6 fruit fly cellular contexts compared by ENCODE assay signal in genomic region chr3L:16004401-16005237, dm6.
TF ChIP-seq lines count a peak whose summit lies in the region.

hzg (minus strand) TSS chr3L:16004736.
mRpS31 (plus strand) TSS chr3L:16005193.

- no peak for TF ChIP-seq CTCF in whole organism, embryonic (GFP tag; optimal IDR thresholded peaks at IDR 0.05; lab: Kevin White, UChicago)

TF ChIP-seq in Kc167, 6 proteins besides CTCF, POLR2A, EP300 and RAD21:
- TF ChIP-seq Myc (optimal IDR thresholded peaks at IDR 0.05; lab: Kevin White, UChicago) = no peak
- TF ChIP-seq psq (optimal IDR thresholded peaks at IDR 0.05; lab: Kevin White, UChicago) = peak; percentile 14

TF ChIP-seq in whole organism, adult, 20 proteins besides CTCF, POLR2A, EP300 and RAD21 (continues in another document):
- peak; percentile 22 for TF ChIP-seq Hr96 (GFP tag; optimal IDR thresholded peaks at IDR 0.05; lab: Kevin White, UChicago)
- TF ChIP-seq pad (GFP tag; optimal IDR thresholded peaks at IDR 0.05; lab: Kevin White, UChicago) = no peak
- peak; percentile 57 for TF ChIP-seq toe (GFP tag; optimal IDR thresholded peaks at IDR 0.05; lab: Kevin White, UChicago)
- peak; percentile 26 for TF ChIP-seq CG1620 (GFP tag; optimal IDR thresholded peaks at IDR 0.05; lab: Kevin White, UChicago)
- TF ChIP-seq Clk (GFP tag; optimal IDR thresholded peaks at IDR 0.05; lab: Kevin White, UChicago) = no peak
- TF ChIP-seq CG11617 (GFP tag; optimal IDR thresholded peaks at IDR 0.05; lab: Kevin White, UChicago) = peak; percentile 44
- peak; percentile 45 for TF ChIP-seq bab1 (GFP tag; optimal IDR thresholded peaks at IDR 0.05; lab: Kevin White, UChicago)
- TF ChIP-seq CG7045 (GFP tag; optimal IDR thresholded peaks at IDR 0.05; lab: Kevin White, UChicago) = peak; percentile 25
- TF ChIP-seq CG7101 (tag; optimal IDR thresholded peaks at IDR 0.05; lab: Kevin White, UChicago) = peak; percentile 69
- no peak for TF ChIP-seq CG5204 (GFP tag; optimal IDR thresholded peaks at IDR 0.05; lab: Kevin White, UChicago)
- peak; percentile 68 for TF ChIP-seq cic (GFP tag; optimal IDR thresholded peaks at IDR 0.05; lab: Kevin White, UChicago)
- TF ChIP-seq ovo (GFP tag; optimal IDR thresholded peaks at IDR 0.05; lab: Kevin White, UChicago) = peak; percentile 35
- peak; percentile 39 for TF ChIP-seq tj (GFP tag; optimal IDR thresholded peaks at IDR 0.05; lab: Kevin White, UChicago)
- no peak for TF ChIP-seq kay (GFP tag; lab: Kevin White, UChicago; ENCODE audit: borderline replicate concordance)
- TF ChIP-seq CG14711 (tag; optimal IDR thresholded peaks at IDR 0.05; lab: Kevin White, UChicago) = peak; percentile 49
- peak; percentile 15 for TF ChIP-seq CG33017 (tag; optimal IDR thresholded peaks at IDR 0.05; lab: Kevin White, UChicago)
- TF ChIP-seq cnc (optimal IDR thresholded peaks at IDR 0.05; lab: Kevin White, UChicago) = no peak
- TF ChIP-seq Crg-1 (GFP tag; optimal IDR thresholded peaks at IDR 0.05; lab: Kevin White, UChicago) = no peak

TF ChIP-seq in whole organism, embryonic, 481 proteins besides CTCF, POLR2A, EP300 and RAD21 (continues in another document):
- TF ChIP-seq insv (GFP tag; optimal IDR thresholded peaks at IDR 0.05; lab: Kevin White, UChicago) (peak in 1 of 2 experiments; percentile 1), pb (GFP tag; optimal IDR thresholded peaks at IDR 0.05; lab: Kevin White, UChicago) (peak; percentile 12), Abd-B (GFP tag; optimal IDR thresholded peaks at IDR 0.05; lab: Kevin White, UChicago) (peak; percentile 31), CG34224 (GFP tag; IDR thresholded peaks at IDR 0.05; lab: Robert Waterston, UW; ENCODE audit: partially characterized antibody) (no peak), D19B (GFP tag; optimal IDR thresholded peaks at IDR 0.05; lab: Kevin White, UChicago) (no peak), CG3163 (GFP tag; optimal IDR thresholded peaks at IDR 0.05; lab: Kevin White, UChicago) (peak; percentile 40), Dfd (GFP tag; optimal IDR thresholded peaks at IDR 0.05; lab: Kevin White, UChicago) (no peak), CG10959 (GFP tag; IDR thresholded peaks at IDR 0.05; lab: Robert Waterston, UW) (no peak), CG1647 (GFP tag; optimal IDR thresholded peaks at IDR 0.05; lab: Kevin White, UChicago) (no peak), nmo (GFP tag; optimal IDR thresholded peaks at IDR 0.05; lab: Kevin White, UChicago) (peak; percentile 44), kni (GFP tag; optimal IDR thresholded peaks at IDR 0.05; lab: Kevin White, UChicago) (no peak), CG7786 (GFP tag; optimal IDR thresholded peaks at IDR 0.05; lab: Kevin White, UChicago) (peak; percentile 56), Myb (GFP tag; optimal IDR thresholded peaks at IDR 0.05; lab: Kevin White, UChicago) (peak; percentile 5), fu2 (GFP tag; optimal IDR thresholded peaks at IDR 0.05; lab: Kevin White, UChicago) (peak; percentile 32), ttk (GFP tag; IDR thresholded peaks at IDR 0.05; lab: Robert Waterston, UW) (peak; percentile 23; the same call in 1 of the 2 replicates), BEAF-32 (GFP tag; optimal IDR thresholded peaks at IDR 0.05; lab: Kevin White, UChicago) (peak; percentile 51), CG42726 (GFP tag; IDR thresholded peaks at IDR 0.05; lab: Robert Waterston, UW; ENCODE audit: partially characterized antibody) (no peak; the same call in 1 of the 2 replicates)

TF ChIP-seq in whole organism, prepupa, 60 proteins besides CTCF, POLR2A, EP300 and RAD21 (continues in another document):
- TF ChIP-seq CG6808 (GFP tag; optimal IDR thresholded peaks at IDR 0.05; lab: Kevin White, UChicago) (peak; percentile 75), spab (GFP tag; optimal IDR thresholded peaks at IDR 0.05; lab: Kevin White, UChicago) (peak; percentile 58), CG3032 (tag; optimal IDR thresholded peaks at IDR 0.05; lab: Kevin White, UChicago) (peak; percentile 43), Met (GFP tag; optimal IDR thresholded peaks at IDR 0.05; lab: Kevin White, UChicago) (peak; percentile 48), CG10669 (GFP tag; optimal IDR thresholded peaks at IDR 0.05; lab: Kevin White, UChicago) (peak; percentile 53), CG11294 (GFP tag; IDR thresholded peaks at IDR 0.05; lab: Robert Waterston, UW) (no peak), CG6854 (GFP tag; optimal IDR thresholded peaks at IDR 0.05; lab: Kevin White, UChicago) (peak; percentile 58), CG11762 (GFP tag; optimal IDR thresholded peaks at IDR 0.05; lab: Kevin White, UChicago; ENCODE audit: insufficient read depth) (no peak), Eip93F (GFP tag; optimal IDR thresholded peaks at IDR 0.05; lab: Kevin White, UChicago) (no peak), fd85E (GFP tag; optimal IDR thresholded peaks at IDR 0.05; lab: Kevin White, UChicago) (no peak), Sox15 (GFP tag; optimal IDR thresholded peaks at IDR 0.05; lab: Kevin White, UChicago) (no peak), CG15336 (GFP tag; IDR thresholded peaks at IDR 0.05; lab: Robert Waterston, UW) (peak; percentile 66), CG9139 (GFP tag; optimal IDR thresholded peaks at IDR 0.05; lab: Kevin White, UChicago) (peak; percentile 75), achi (GFP tag; optimal IDR thresholded peaks at IDR 0.05; lab: Kevin White, UChicago) (peak; percentile 36), Hr4 (GFP tag; optimal IDR thresholded peaks at IDR 0.05; lab: Kevin White, UChicago) (peak; percentile 57), CG8119 (GFP tag; IDR thresholded peaks at IDR 0.05; lab: Robert Waterston, UW) (peak; percentile 74; the same call in 2 of the 3 replicates), cyc (GFP tag; optimal IDR thresholded peaks at IDR 0.05; lab: Kevin White, UChicago) (peak; percentile 24), Hr39 (GFP tag; optimal IDR thresholded peaks at IDR 0.05; lab: Kevin White, UChicago) (peak; percentile 48), CG16779 (tag; optimal IDR thresholded peaks at IDR 0.05; lab: Kevin White, UChicago) (peak; percentile 93)

TF ChIP-seq in whole organism, pupa, 21 proteins besides CTCF, POLR2A, EP300 and RAD21 (continues in another document):
- TF ChIP-seq CG17806 (tag; optimal IDR thresholded peaks at IDR 0.05; lab: Kevin White, UChicago) (peak; percentile 42), gl (tag; optimal IDR thresholded peaks at IDR 0.05; lab: Kevin White, UChicago) (peak; percentile 87), CG32121 (GFP tag; IDR thresholded peaks at IDR 0.05; lab: Robert Waterston, UW) (peak; percentile 47), CG12605 (GFP tag; IDR thresholded peaks at IDR 0.05; lab: Robert Waterston, UW) (peak; percentile 91), CG15710 (tag; optimal IDR thresholded peaks at IDR 0.05; lab: Kevin White, UChicago) (peak; percentile 70), CG8159 (tag; optimal IDR thresholded peaks at IDR 0.05; lab: Kevin White, UChicago) (peak; percentile 56), CG14655 (GFP tag; optimal IDR thresholded peaks at IDR 0.05; lab: Kevin White, UChicago) (peak; percentile 72), Pif1A (GFP tag; optimal IDR thresholded peaks at IDR 0.05; lab: Kevin White, UChicago) (peak; percentile 69), rn (GFP tag; IDR thresholded peaks at IDR 0.05; lab: Robert Waterston, UW) (no peak), Pif1B (GFP tag; optimal IDR thresholded peaks at IDR 0.05; lab: Kevin White, UChicago) (peak; percentile 65), CG4496 (GFP tag; IDR thresholded peaks at IDR 0.05; lab: Robert Waterston, UW) (peak; percentile 57; the same call in 1 of the 3 replicates), CG9948 (tag; optimal IDR thresholded peaks at IDR 0.05; lab: Kevin White, UChicago) (peak; percentile 44), CG34367 (tag; optimal IDR thresholded peaks at IDR 0.05; lab: Kevin White, UChicago) (peak; percentile 75), D1 (tag; optimal IDR thresholded peaks at IDR 0.05; lab: Kevin White, UChicago) (peak; percentile 11), CG8301 (tag; optimal IDR thresholded peaks at IDR 0.05; lab: Kevin White, UChicago) (peak; percentile 34), fd96Ca (GFP tag; IDR thresholded peaks at IDR 0.05; lab: Robert Waterston, UW) (peak; percentile 80; the same call in 2 of the 3 replicates), Snoo (tag; optimal IDR thresholded peaks at IDR 0.05; lab: Kevin White, UChicago) (peak; percentile 8), CG13204 (GFP tag; optimal IDR thresholded peaks at IDR 0.05; lab: Kevin White, UChicago) (peak; percentile 84), CG10348 (GFP tag; IDR thresholded peaks at IDR 0.05; lab: Robert Waterston, UW) (no peak), EcR (GFP tag; optimal IDR thresholded peaks at IDR 0.05; lab: Kevin White, UChicago) (peak; percentile 28)

TF ChIP-seq in whole organism, wandering third instar larva, 38 proteins besides CTCF, POLR2A, EP300 and RAD21 (continues in another document):
- TF ChIP-seq sv (GFP tag; optimal IDR thresholded peaks at IDR 0.05; lab: Kevin White, UChicago) = peak; percentile 37
- TF ChIP-seq jim (GFP tag; optimal IDR thresholded peaks at IDR 0.05; lab: Kevin White, UChicago) = no peak
- no peak for TF ChIP-seq tai (GFP tag; optimal IDR thresholded peaks at IDR 0.05; lab: Kevin White, UChicago)
- no peak for TF ChIP-seq brk (GFP tag; optimal IDR thresholded peaks at IDR 0.05; lab: Kevin White, UChicago)
- no peak for TF ChIP-seq pan (optimal IDR thresholded peaks at IDR 0.05; lab: Kevin White, UChicago)
- TF ChIP-seq fru (GFP tag; optimal IDR thresholded peaks at IDR 0.05; lab: Kevin White, UChicago) = peak; percentile 45
- peak; percentile 33 for TF ChIP-seq dsf (GFP tag; optimal IDR thresholded peaks at IDR 0.05; lab: Kevin White, UChicago; ENCODE audit: borderline replicate concordance)
- no peak for TF ChIP-seq Abd-B (GFP tag; optimal IDR thresholded peaks at IDR 0.05; lab: Kevin White, UChicago)
- peak; percentile 10 for TF ChIP-seq CG9705 (GFP tag; optimal IDR thresholded peaks at IDR 0.05; lab: Kevin White, UChicago)
- peak; percentile 51 for TF ChIP-seq OdsH (GFP tag; optimal IDR thresholded peaks at IDR 0.05; lab: Kevin White, UChicago)
- no peak for TF ChIP-seq Mio (GFP tag; optimal IDR thresholded peaks at IDR 0.05; lab: Kevin White, UChicago)
- no peak for TF ChIP-seq N (GFP tag; optimal IDR thresholded peaks at IDR 0.05; lab: Kevin White, UChicago)
- peak; percentile 97 for TF ChIP-seq psq (GFP tag; optimal IDR thresholded peaks at IDR 0.05; lab: Kevin White, UChicago)
- TF ChIP-seq CrebA (GFP tag; optimal IDR thresholded peaks at IDR 0.05; lab: Kevin White, UChicago; ENCODE audit: borderline replicate concordance) = no peak
- peak; percentile 5 for TF ChIP-seq br (GFP tag; optimal IDR thresholded peaks at IDR 0.05; lab: Kevin White, UChicago)
- peak; percentile 39 to 63 for TF ChIP-seq foxo (GFP tag; optimal IDR thresholded peaks at IDR 0.05; lab: Kevin White, UChicago)
- TF ChIP-seq dl (GFP tag; optimal IDR thresholded peaks at IDR 0.05; lab: Kevin White, UChicago; ENCODE audit: insufficient read depth in 1 of 2, partially characterized antibody in 2 of 2) = no peak
- TF ChIP-seq Dif (GFP tag; optimal IDR thresholded peaks at IDR 0.05; lab: Kevin White, UChicago; ENCODE audit: partially characterized antibody) = no peak
- TF ChIP-seq h (GFP tag; optimal IDR thresholded peaks at IDR 0.05; lab: Kevin White, UChicago) = peak; percentile 52
- TF ChIP-seq usp (GFP tag; optimal IDR thresholded peaks at IDR 0.05; lab: Kevin White, UChicago) = no peak
- peak; percentile 28 for TF ChIP-seq Hr83 (GFP tag; optimal IDR thresholded peaks at IDR 0.05; lab: Kevin White, UChicago; ENCODE audit: poor library complexity, severe bottlenecking)
- peak; percentile 74 for TF ChIP-seq HLH106 (tag; optimal IDR thresholded peaks at IDR 0.05; lab: Kevin White, UChicago)
